Worm (Caenorhabditis elegans) whole organism, young adult: Measurements from ENCODE around the gene flp-15.

Source experiments
- B0035.1 ChIP-seq: sonication (generic microtip); optimal IDR thresholded peaks from 2 replicates; lab custom pipeline; 2016; ENCODE audit warnings: missing genetic modification characterization, mild to moderate bottlenecking, missing compliant biosample characterization, missing genotype, missing genetic modification reagents
- C17E4.6 ChIP-seq: fragments of 200-800 bp; sonication (Bioruptor generic); IDR thresholded peaks from 2 replicates; pipeline ENCODE4 v1.3.6; 2022; ENCODE audit warnings: missing genetic modification reagents, missing genetic modification characterization, missing compliant biosample characterization
- F23B12.7 ChIP-seq: sonication (generic microtip); optimal IDR thresholded peaks from 2 replicates; lab custom pipeline; 2017; ENCODE audit warnings: missing genetic modification characterization, mild to moderate bottlenecking, missing compliant biosample characterization, antibody characterized with exemption, moderate library complexity; ENCODE audit not compliant: insufficient read depth
- F33H1.4 ChIP-seq: fragments of 200-800 bp; sonication (Bioruptor generic); IDR thresholded peaks from 2 replicates; pipeline ENCODE4 v1.3.6; 2022; ENCODE audit warnings: missing genetic modification reagents, missing genetic modification characterization, missing compliant biosample characterization
- F37B4.10 ChIP-seq: fragments of 200-800 bp; sonication (Bioruptor generic); IDR thresholded peaks from 2 replicates; pipeline ENCODE4 v1.3.6; 2022; ENCODE audit warnings: missing genetic modification characterization, missing compliant biosample characterization
- F49E8.2 ChIP-seq: sonication (generic microtip); optimal IDR thresholded peaks from 3 replicates; lab custom pipeline; 2017; ENCODE audit warnings: missing genetic modification characterization, mild to moderate bottlenecking, missing compliant biosample characterization, antibody characterized with exemption, moderate library complexity; ENCODE audit not compliant: insufficient read depth
- F57C9.4 ChIP-seq: sonication (generic microtip); optimal IDR thresholded peaks from 2 replicates; lab custom pipeline; 2017; ENCODE audit warnings: mild to moderate bottlenecking, missing genetic modification characterization, missing compliant biosample characterization
- Y53G8AR.9 ChIP-seq: fragments of 200-800 bp; sonication (Bioruptor generic); conservative IDR thresholded peaks from 2 replicates; pipeline ENCODE4 v1.3.6; 2022; ENCODE audit warnings: missing genetic modification reagents, missing genetic modification characterization, missing compliant biosample characterization
- attf-3 ChIP-seq: fragments of 200-800 bp; sonication (Bioruptor generic); conservative IDR thresholded peaks from 2 replicates; pipeline ENCODE4 v1.3.6; 2022; ENCODE audit warnings: missing genetic modification reagents, missing genetic modification characterization, missing compliant biosample characterization
- cebp-2 ChIP-seq: fragments of 200-800 bp; sonication (Bioruptor generic); IDR thresholded peaks from 2 replicates; pipeline ENCODE4 v1.3.6; 2022; ENCODE audit warnings: missing genetic modification characterization, missing compliant biosample characterization
- ceh-40 ChIP-seq: fragments of 200-800 bp; sonication (Bioruptor generic); IDR thresholded peaks from 2 replicates; pipeline ENCODE4 v1.3.6; 2022; ENCODE audit warnings: missing genetic modification characterization, missing compliant biosample characterization
- chd-7 ChIP-seq: sonication (generic microtip); optimal IDR thresholded peaks from 2 replicates; lab custom pipeline; 2016; ENCODE audit warnings: mild to moderate bottlenecking, missing genetic modification characterization, moderate library complexity, missing compliant biosample characterization
- dox-1 ChIP-seq: fragments of 200-800 bp; sonication (Bioruptor generic); IDR thresholded peaks from 2 replicates; pipeline ENCODE4 v1.3.6; 2022; ENCODE audit warnings: missing genetic modification reagents, missing genetic modification characterization, missing compliant biosample characterization
- ets-4 ChIP-seq: fragments of 200-800 bp; sonication (Bioruptor generic); optimal IDR thresholded peaks from 2 replicates; lab custom pipeline; 2018; ENCODE audit warnings: mild to moderate bottlenecking, missing genetic modification characterization, missing compliant biosample characterization
- fkh-3 ChIP-seq: sonication (generic microtip); optimal IDR thresholded peaks from 2 replicates; lab custom pipeline; 2016; ENCODE audit warnings: mild to moderate bottlenecking, missing genetic modification characterization, missing compliant biosample characterization
- gei-17 ChIP-seq: fragments of 200-800 bp; sonication (Bioruptor generic); optimal IDR thresholded peaks from 2 replicates; lab custom pipeline; 2018; ENCODE audit warnings: mild to moderate bottlenecking, missing genetic modification characterization, missing compliant biosample characterization
- him-1 ChIP-seq: sonication (generic microtip); optimal IDR thresholded peaks from 2 replicates; lab custom pipeline; 2016; ENCODE audit warnings: missing genotype, missing genetic modification reagents, missing genetic modification characterization, missing compliant biosample characterization
- hmg-1.2 ChIP-seq: fragments of 200-800 bp; sonication (Bioruptor generic); IDR thresholded peaks from 2 replicates; pipeline ENCODE4 v1.3.6; 2022; ENCODE audit warnings: missing genetic modification reagents, missing genetic modification characterization, missing compliant biosample characterization
- hmg-20 ChIP-seq: fragments of 200-800 bp; sonication (Bioruptor generic); IDR thresholded peaks from 2 replicates; pipeline ENCODE4 v1.3.6; 2022; ENCODE audit warnings: missing genetic modification reagents, missing genetic modification characterization, missing compliant biosample characterization
- let-607 ChIP-seq, 2 experiments: fragments of 200-800 bp in 1 of 2; sonication (Bioruptor generic) in 1 of 2; sonication (generic microtip) in 1 of 2; optimal IDR thresholded peaks; 2 replicates each; lab custom pipeline; 2016 to 2018; ENCODE audit warnings: mild to moderate bottlenecking in 2 of 2, missing compliant biosample characterization in 2 of 2, missing genetic modification characterization in 2 of 2, moderate library complexity in 2 of 2, missing genotype in 1 of 2
- lin-35 ChIP-seq, 3 experiments: fragments of 150-350 bp in 2 of 3; sonication (generic microtip) in 1 of 3; optimal IDR thresholded peaks; 2 replicates each; lab custom pipeline; 2014 to 2018; ENCODE audit warnings: missing biosample characterization in 3 of 3, missing genetic modification characterization in 3 of 3, missing genetic modification reagents in 3 of 3
- madf-3 ChIP-seq: fragments of 200-800 bp; sonication (Bioruptor generic); IDR thresholded peaks from 2 replicates; pipeline ENCODE4 v1.3.6; 2022; ENCODE audit warnings: missing genetic modification reagents, missing genetic modification characterization, missing compliant biosample characterization
- madf-8 ChIP-seq: fragments of 200-800 bp; sonication (Bioruptor generic); conservative IDR thresholded peaks from 2 replicates; pipeline ENCODE4 v1.3.6; 2022; ENCODE audit warnings: missing genetic modification reagents, missing genetic modification characterization, missing compliant biosample characterization
- nfya-2 ChIP-seq: fragments of 200-800 bp; sonication (Bioruptor generic); IDR thresholded peaks from 2 replicates; pipeline ENCODE4 v1.3.6; 2022; ENCODE audit warnings: missing genetic modification reagents, missing genetic modification characterization, missing compliant biosample characterization
- nhr-90 ChIP-seq: sonication (generic microtip); optimal IDR thresholded peaks from 2 replicates; lab custom pipeline; 2016; ENCODE audit warnings: missing genotype, mild to moderate bottlenecking, missing genetic modification characterization, missing compliant biosample characterization
- sea-2 ChIP-seq: fragments of 200-800 bp; sonication (Bioruptor generic); IDR thresholded peaks from 2 replicates; pipeline ENCODE4 v1.3.6; 2022; ENCODE audit warnings: missing genetic modification characterization, missing compliant biosample characterization
- snpc-4 ChIP-seq, 5 experiments: fragments of 150-350 bp in 1 of 5; sonication (generic microtip) in 4 of 5; optimal IDR thresholded peaks; 2 replicates each; lab custom pipeline; 2014 to 2018; ENCODE audit warnings: missing genetic modification characterization in 5 of 5, missing biosample characterization in 3 of 5, antibody characterized with exemption in 2 of 5, mild to moderate bottlenecking in 2 of 5, missing compliant biosample characterization in 2 of 5, missing genotype in 2 of 5, moderate library complexity in 2 of 5, missing genetic modification reagents in 1 of 5
- tbp1 ChIP-seq: fragments of 200-800 bp; sonication (Bioruptor generic); optimal IDR thresholded peaks from 2 replicates; lab custom pipeline; 2018; ENCODE audit warnings: mild to moderate bottlenecking, missing genetic modification characterization, missing compliant biosample characterization
- tbx-9 ChIP-seq: sonication (generic microtip); optimal IDR thresholded peaks from 2 replicates; lab custom pipeline; 2016; ENCODE audit warnings: borderline replicate concordance, missing genetic modification characterization, inconsistent platforms, missing compliant biosample characterization
- unc-130 ChIP-seq: sonication (generic microtip); optimal IDR thresholded peaks from 2 replicates; lab custom pipeline; 2016; ENCODE audit warnings: missing genetic modification reagents, missing genetic modification characterization, missing compliant biosample characterization
- zfh-2 ChIP-seq: fragments of 200-800 bp; sonication (Bioruptor generic); conservative IDR thresholded peaks from 2 replicates; pipeline ENCODE4 v1.3.6; 2022; ENCODE audit warnings: missing genetic modification reagents, missing genetic modification characterization, missing compliant biosample characterization
- ztf-18 ChIP-seq: sonication (generic microtip); optimal IDR thresholded peaks from 2 replicates; lab custom pipeline; 2016; ENCODE audit warnings: missing genotype, mild to moderate bottlenecking, missing genetic modification characterization, missing compliant biosample characterization
- ztf-26 ChIP-seq: sonication (generic microtip); optimal IDR thresholded peaks from 2 replicates; lab custom pipeline; 2017; ENCODE audit warnings: missing genetic modification characterization, missing compliant biosample characterization

The flp-15 gene

ce11 chrIII:13637681-13638080, 30.0 kb downstream of the flp-15 start:
- TF ChIP-seq F49E8.2 (tag; lab: Kevin White, UChicago) (no peak), ztf-18 (tag; lab: Kevin White, UChicago) (no peak), gei-17 (GFP tag; lab: Kevin White, UChicago) (no peak), attf-3 (GFP tag; lab: Robert Waterston, UW) (no peak), hmg-1.2 (GFP tag; lab: Robert Waterston, UW) (no peak), let-607 (tag; optimal IDR thresholded peaks at IDR 0.05; lab: Kevin White, UChicago) (no peak), C17E4.6 (GFP tag; lab: Robert Waterston, UW) (no peak), F57C9.4 (no peak), him-1 (no peak)

ce11 chrIII:13635730-13636360, 31.8 kb downstream of the flp-15 start:
- no peak for TF ChIP-seq snpc-4 (GFP tag; optimal IDR thresholded peaks at IDR 0.05; lab: Kevin White, UChicago)
- peak in 2 of 4 experiments; percentile 17 to 51 for TF ChIP-seq snpc-4 (tag; optimal IDR thresholded peaks at IDR 0.05; lab: Kevin White, UChicago)
- 0 out of 2 replicates have a peak, but pooled peaks have one; percentile 37 for TF ChIP-seq cebp-2 (GFP tag; lab: Robert Waterston, UW)
- TF ChIP-seq zfh-2 (GFP tag; lab: Robert Waterston, UW): peak; percentile 70
- no peak for TF ChIP-seq ceh-40
- TF ChIP-seq lin-35 (GFP tag; optimal IDR thresholded peaks at IDR 0.05; lab: Kevin White, UChicago): peak in 1 of 3 experiments; percentile 21
- no peak for TF ChIP-seq F37B4.10 (GFP tag; lab: Robert Waterston, UW)
- no peak for TF ChIP-seq sea-2 (GFP tag; lab: Robert Waterston, UW)
- TF ChIP-seq F33H1.4 (GFP tag; lab: Robert Waterston, UW): no peak
- TF ChIP-seq, all 124 proteins: peak for 4

ce11 chrIII:13635235-13635634, 32.4 kb downstream of the flp-15 start:
- TF ChIP-seq snpc-4 (GFP tag; optimal IDR thresholded peaks at IDR 0.05; lab: Kevin White, UChicago) (no peak), snpc-4 (tag; optimal IDR thresholded peaks at IDR 0.05; lab: Kevin White, UChicago) (peak in 1 of 4 experiments; percentile 1), madf-3 (no peak)

ce11 chrIII:13633826-13634225, 33.8 kb downstream of the flp-15 start:
- TF ChIP-seq B0035.1 (tag; lab: Kevin White, UChicago): no peak
- no peak for TF ChIP-seq nhr-90 (tag; lab: Kevin White, UChicago)
- no peak for TF ChIP-seq tbx-9 (tag; lab: Kevin White, UChicago)
- no peak for TF ChIP-seq fkh-3 (tag; lab: Kevin White, UChicago)
- TF ChIP-seq dox-1 (GFP tag; lab: Robert Waterston, UW): no peak
- no peak for TF ChIP-seq hmg-20 (GFP tag; lab: Robert Waterston, UW)
- no peak for TF ChIP-seq madf-8
- no peak for TF ChIP-seq tbp1
- TF ChIP-seq ztf-26 (tag; lab: Kevin White, UChicago): no peak
- TF ChIP-seq nfya-2 (GFP tag; lab: Robert Waterston, UW): no peak
- no peak for TF ChIP-seq chd-7 (tag; lab: Kevin White, UChicago)
- no peak for TF ChIP-seq ets-4 (GFP tag; lab: Kevin White, UChicago)
- no peak for TF ChIP-seq F23B12.7 (tag; lab: Kevin White, UChicago)
- no peak for TF ChIP-seq Y53G8AR.9 (GFP tag; lab: Robert Waterston, UW)
- TF ChIP-seq unc-130 (GFP tag; lab: Kevin White, UChicago): no peak
- TF ChIP-seq C17E4.6 (GFP tag; lab: Robert Waterston, UW): no peak
- TF ChIP-seq, all 124 proteins: peak for 0
